Fruit fly (Drosophila melanogaster) whole organism, embryonic: Measurements from ENCODE around the gene CG32720.

Experiments used
- Abd-B ChIP-seq: fragments of 200-800 bp; sonication (Bioruptor generic); optimal IDR thresholded peaks from 2 replicates; lab custom pipeline; 2018; ENCODE audit warnings: missing biosample characterization, mild to moderate bottlenecking, missing genetic modification characterization, moderate library complexity
- Atf3 ChIP-seq: fragments of 200-800 bp; sonication (Bioruptor generic); optimal IDR thresholded peaks from 3 replicates; lab custom pipeline; 2016; ENCODE audit warnings: missing biosample characterization, missing genetic modification characterization
- Atf6 ChIP-seq: fragments of 200-800 bp; sonication (Bioruptor generic); IDR thresholded peaks from 2 replicates; pipeline ENCODE4 v1.3.6; 2022; ENCODE audit warnings: missing biosample characterization, missing genetic modification characterization
- B-H1 ChIP-seq: fragments of 200-800 bp; sonication (Bioruptor generic); IDR thresholded peaks from 3 replicates; pipeline ENCODE4 v1.3.6; 2022; ENCODE audit warnings: missing biosample characterization, missing genetic modification characterization
- BEAF-32 ChIP-seq: fragments of 200-800 bp; sonication (Bioruptor generic); optimal IDR thresholded peaks from 3 replicates; lab custom pipeline; 2017; ENCODE audit warnings: missing biosample characterization, missing genetic modification characterization, mild to moderate bottlenecking, moderate library complexity, missing genetic modification reagents
- BtbVII ChIP-seq: fragments of 200-800 bp; sonication (Bioruptor generic); optimal IDR thresholded peaks from 3 replicates; lab custom pipeline; 2017; ENCODE audit warnings: missing biosample characterization, mild to moderate bottlenecking, missing genetic modification characterization
- CG10321 ChIP-seq: fragments of 200-800 bp; sonication (Bioruptor generic); IDR thresholded peaks from 2 replicates; pipeline ENCODE4 v1.3.6; 2022; ENCODE audit warnings: missing biosample characterization, missing genetic modification characterization
- CG10366 ChIP-seq: fragments of 200-800 bp; sonication (Bioruptor generic); IDR thresholded peaks from 2 replicates; pipeline ENCODE4 v1.3.6; 2022; ENCODE audit warnings: missing biosample characterization, missing genetic modification characterization
- CG10959 ChIP-seq: fragments of 200-800 bp; sonication (Bioruptor generic); IDR thresholded peaks from 2 replicates; pipeline ENCODE4 v1.3.6; 2022; ENCODE audit warnings: missing biosample characterization, missing genetic modification characterization
- CG12236 ChIP-seq: fragments of 200-800 bp; sonication (Bioruptor generic); optimal IDR thresholded peaks from 2 replicates; lab custom pipeline; 2016; ENCODE audit warnings: missing biosample characterization, missing genetic modification characterization
- CG15601 ChIP-seq: fragments of 200-800 bp; sonication (Bioruptor generic); optimal IDR thresholded peaks from 3 replicates; lab custom pipeline; 2019; ENCODE audit warnings: missing biosample characterization, mild to moderate bottlenecking, missing genetic modification characterization, moderate library complexity
- CG2875 ChIP-seq: fragments of 200-800 bp; sonication (Bioruptor generic); optimal IDR thresholded peaks from 2 replicates; lab custom pipeline; 2017; ENCODE audit warnings: missing biosample characterization, mild to moderate bottlenecking, missing genetic modification characterization, missing genetic modification reagents
- CG4707 ChIP-seq: fragments of 200-800 bp; sonication (Bioruptor generic); optimal IDR thresholded peaks from 2 replicates; lab custom pipeline; 2018; ENCODE audit warnings: missing biosample characterization, mild to moderate bottlenecking, missing genetic modification characterization, moderate library complexity
- CG6254 ChIP-seq: fragments of 200-800 bp; sonication (Bioruptor generic); optimal IDR thresholded peaks from 3 replicates; lab custom pipeline; 2017; ENCODE audit warnings: mild to moderate bottlenecking, missing biosample characterization, missing genetic modification reagents, missing genetic modification characterization
- CG7357 ChIP-seq: fragments of 200-800 bp; sonication (Bioruptor generic); IDR thresholded peaks from 3 replicates; pipeline ENCODE4 v1.3.6; 2022; ENCODE audit warnings: missing biosample characterization, missing genetic modification characterization
- CG7928 ChIP-seq: fragments of 200-800 bp; sonication (Bioruptor generic); optimal IDR thresholded peaks from 2 replicates; lab custom pipeline; 2017; ENCODE audit warnings: missing biosample characterization, mild to moderate bottlenecking, missing genetic modification characterization
- CTCF ChIP-seq: fragments of 200-800 bp; sonication (Bioruptor generic); optimal IDR thresholded peaks from 2 replicates; lab custom pipeline; 2017; ENCODE audit warnings: missing biosample characterization, mild to moderate bottlenecking, missing genetic modification characterization, moderate library complexity
- Dad ChIP-seq: fragments of 200-800 bp; sonication (Bioruptor generic); optimal IDR thresholded peaks from 3 replicates; lab custom pipeline; 2016; ENCODE audit warnings: missing biosample characterization, missing genetic modification characterization
- Deaf1 ChIP-seq: fragments of 200-800 bp; optimal IDR thresholded peaks from 3 replicates; lab custom pipeline; 2019; ENCODE audit warnings: missing biosample characterization, mild to moderate bottlenecking, missing genetic modification characterization, moderate library complexity
- Doc3 ChIP-seq: fragments of 200-800 bp; sonication (Bioruptor generic); IDR thresholded peaks from 3 replicates; pipeline ENCODE4 v1.3.6; 2022; ENCODE audit warnings: missing biosample characterization, missing genetic modification characterization; ENCODE audit not compliant: partially characterized antibody
- E2f1 ChIP-seq: fragments of 200-800 bp; sonication (Bioruptor generic); IDR thresholded peaks from 2 replicates; pipeline ENCODE4 v1.3.6; 2022; ENCODE audit warnings: missing biosample characterization, missing genetic modification characterization
- Elba2 ChIP-seq: fragments of 200-800 bp; sonication (Bioruptor generic); optimal IDR thresholded peaks from 3 replicates; lab custom pipeline; 2016; ENCODE audit warnings: missing biosample characterization, missing genetic modification characterization
- Fer3 ChIP-seq: fragments of 200-800 bp; sonication (Bioruptor generic); optimal IDR thresholded peaks from 2 replicates; lab custom pipeline; 2018; ENCODE audit warnings: missing biosample characterization, mild to moderate bottlenecking, missing genetic modification characterization, moderate library complexity
- Hmr ChIP-seq: fragments of 200-800 bp; sonication (Bioruptor generic); optimal IDR thresholded peaks from 3 replicates; lab custom pipeline; 2017; ENCODE audit warnings: mild to moderate bottlenecking, missing biosample characterization, missing genetic modification reagents, missing genetic modification characterization
- Kr ChIP-seq: fragments of 200-800 bp; sonication (Bioruptor generic); optimal IDR thresholded peaks from 2 replicates; lab custom pipeline; 2017; ENCODE audit warnings: missing biosample characterization, mild to moderate bottlenecking, missing genetic modification characterization
- Med ChIP-seq: fragments of 200-800 bp; sonication (Bioruptor generic); peaks from one replicate; lab custom pipeline; 2016; ENCODE audit warnings: missing biosample characterization, missing genetic modification characterization, mild to moderate bottlenecking, inconsistent platforms, moderate library complexity
- Myb ChIP-seq: fragments of 200-800 bp; sonication (Bioruptor generic); optimal IDR thresholded peaks from 2 replicates; lab custom pipeline; 2016; ENCODE audit warnings: missing biosample characterization, missing genetic modification characterization
- Oli ChIP-seq: fragments of 200-800 bp; sonication (Bioruptor generic); optimal IDR thresholded peaks from 2 replicates; lab custom pipeline; 2018; ENCODE audit warnings: missing biosample characterization, mild to moderate bottlenecking, missing genetic modification characterization, moderate library complexity
- Ravus ChIP-seq: fragments of 200-800 bp; sonication (Bioruptor generic); IDR thresholded peaks from 2 replicates; pipeline ENCODE4 v1.3.6; 2022; ENCODE audit warnings: missing biosample characterization, missing genetic modification characterization
- Rfx ChIP-seq: fragments of 200-800 bp; sonication (Bioruptor generic); IDR thresholded peaks from 2 replicates; pipeline ENCODE4 v1.3.6; 2022; ENCODE audit warnings: missing biosample characterization, missing genetic modification characterization
- Side ChIP-seq: fragments of 200-800 bp; sonication (Bioruptor generic); optimal IDR thresholded peaks from 2 replicates; lab custom pipeline; 2016; ENCODE audit warnings: missing biosample characterization, missing genetic modification characterization
- Sry-β ChIP-seq: fragments of 200-800 bp; sonication (Bioruptor generic); optimal IDR thresholded peaks from 2 replicates; lab custom pipeline; 2018; ENCODE audit warnings: missing biosample characterization, mild to moderate bottlenecking, missing genetic modification characterization, moderate library complexity
- ase ChIP-seq: fragments of 200-800 bp; sonication (Bioruptor generic); IDR thresholded peaks from 3 replicates; pipeline ENCODE4 v1.3.6; 2022; ENCODE audit warnings: missing biosample characterization, missing genetic modification characterization
- bab2 ChIP-seq: fragments of 200-800 bp; sonication (Bioruptor generic); optimal IDR thresholded peaks from 2 replicates; lab custom pipeline; 2016; ENCODE audit warnings: missing biosample characterization, missing genetic modification characterization
- cg ChIP-seq: fragments of 200-800 bp; sonication (Bioruptor generic); optimal IDR thresholded peaks from 3 replicates; lab custom pipeline; 2019; ENCODE audit warnings: missing biosample characterization, mild to moderate bottlenecking, missing genetic modification characterization, moderate library complexity
- crp ChIP-seq, 2 experiments: fragments of 200-800 bp; sonication (Bioruptor generic); optimal IDR thresholded peaks; 2 replicates in 1 of 2; 3 replicates in 1 of 2; lab custom pipeline; 2017; ENCODE audit warnings: missing biosample characterization in 2 of 2, missing genetic modification characterization in 2 of 2, mild to moderate bottlenecking in 1 of 2, moderate library complexity in 1 of 2
- danr ChIP-seq: fragments of 200-800 bp; sonication (Bioruptor generic); IDR thresholded peaks from 2 replicates; pipeline ENCODE4 v1.3.6; 2022; ENCODE audit warnings: missing biosample characterization, missing genetic modification characterization
- dmrt99B ChIP-seq: fragments of 200-800 bp; sonication (Bioruptor generic); optimal IDR thresholded peaks from 2 replicates; lab custom pipeline; 2018; ENCODE audit warnings: missing biosample characterization, mild to moderate bottlenecking, missing genetic modification characterization, moderate library complexity
- eve ChIP-seq, 2 experiments: fragments of >200 bp; optimal IDR thresholded peaks; 2 replicates each; lab custom pipeline; 2017; ENCODE audit warnings: missing biosample characterization in 2 of 2, missing genetic modification characterization in 2 of 2
- ewg ChIP-seq: fragments of 200-800 bp; sonication (Bioruptor generic); optimal IDR thresholded peaks from 3 replicates; lab custom pipeline; 2017; ENCODE audit warnings: mild to moderate bottlenecking, missing biosample characterization, missing genetic modification reagents, missing genetic modification characterization
- fu2 ChIP-seq: fragments of 200-800 bp; sonication (Bioruptor generic); optimal IDR thresholded peaks from 2 replicates; lab custom pipeline; 2016; ENCODE audit warnings: missing biosample characterization, missing genetic modification characterization
- gcm2 ChIP-seq: fragments of 200-800 bp; sonication (Bioruptor generic); optimal IDR thresholded peaks from 2 replicates; lab custom pipeline; 2016; ENCODE audit warnings: missing biosample characterization, missing genetic modification characterization
- gro ChIP-seq: fragments of 200-800 bp; sonication (Bioruptor generic); optimal IDR thresholded peaks from 2 replicates; lab custom pipeline; 2016; ENCODE audit warnings: missing biosample characterization, missing genetic modification characterization
- psq ChIP-seq: fragments of 200-800 bp; sonication (Bioruptor generic); optimal IDR thresholded peaks from 2 replicates; lab custom pipeline; 2017; ENCODE audit warnings: missing biosample characterization, missing genetic modification characterization
- schlank ChIP-seq: fragments of 200-800 bp; sonication (Bioruptor generic); optimal IDR thresholded peaks from 2 replicates; lab custom pipeline; 2018; ENCODE audit warnings: missing biosample characterization, mild to moderate bottlenecking, missing genetic modification characterization
- so ChIP-seq: fragments of 200-800 bp; sonication (Bioruptor generic); IDR thresholded peaks from 3 replicates; pipeline ENCODE4 v1.3.6; 2022; ENCODE audit warnings: missing biosample characterization, missing genetic modification characterization
- stc ChIP-seq: fragments of 200-800 bp; sonication (Bioruptor generic); IDR thresholded peaks from 2 replicates; pipeline ENCODE4 v1.3.6; 2022; ENCODE audit warnings: missing biosample characterization, missing genetic modification characterization
- sug ChIP-seq: fragments of 200-800 bp; optimal IDR thresholded peaks from 2 replicates; lab custom pipeline; 2019; ENCODE audit warnings: missing biosample characterization, mild to moderate bottlenecking, missing genetic modification characterization, moderate library complexity
- tin ChIP-seq: fragments of 200-800 bp; sonication (Bioruptor generic); optimal IDR thresholded peaks from 3 replicates; lab custom pipeline; 2016; ENCODE audit warnings: missing biosample characterization, missing genetic modification characterization
- tio ChIP-seq: fragments of 200-800 bp; sonication (Bioruptor generic); optimal IDR thresholded peaks from 2 replicates; lab custom pipeline; 2017; ENCODE audit warnings: missing biosample characterization, missing genetic modification characterization, inconsistent platforms
- z ChIP-seq: fragments of 200-800 bp; sonication (Bioruptor generic); IDR thresholded peaks from 3 replicates; pipeline ENCODE4 v1.3.6; 2022; ENCODE audit warnings: missing biosample characterization, missing genetic modification characterization
- zen ChIP-seq: fragments of 200-800 bp; sonication (Bioruptor generic); optimal IDR thresholded peaks from 3 replicates; lab custom pipeline; 2018; ENCODE audit warnings: missing biosample characterization, mild to moderate bottlenecking, missing genetic modification characterization, moderate library complexity

Gene CG32720

DNA sequence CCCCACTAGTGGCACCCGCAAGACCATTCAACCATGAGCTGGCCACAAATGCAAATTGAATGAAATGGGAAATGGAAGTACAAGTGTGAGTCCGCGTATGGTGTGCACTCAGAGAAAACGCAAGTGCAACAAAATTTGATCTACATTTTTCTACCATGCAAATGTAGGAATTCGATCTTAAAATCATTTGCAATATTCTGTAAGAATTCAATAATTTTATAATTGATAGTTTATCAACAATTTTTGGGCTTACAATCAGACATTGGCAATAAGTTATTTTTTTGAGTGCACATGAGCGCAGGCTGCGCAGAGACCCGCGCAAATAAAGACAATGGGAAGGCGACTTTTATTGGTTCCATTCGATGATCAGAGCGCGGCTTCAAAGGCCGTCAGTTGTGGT is 34.4 kb upstream of the CG32720 start:
- peak; percentile 46 for TF ChIP-seq CG15601 (tag; lab: Kevin White, UChicago)
- TF ChIP-seq tio (GFP tag; lab: Kevin White, UChicago) = peak; percentile 38
- TF ChIP-seq Ravus = no peak
- no peak for TF ChIP-seq gcm2 (GFP tag; lab: Kevin White, UChicago)
- TF ChIP-seq CG10959 (GFP tag; lab: Robert Waterston, UW) = peak; percentile 68; the same call in 1 of the 2 replicates
- TF ChIP-seq E2f1 (GFP tag; lab: Robert Waterston, UW) = peak; percentile 30; the same call in 1 of the 2 replicates
- peak in 1 of 2 experiments; percentile 32 for TF ChIP-seq eve (GFP tag; optimal IDR thresholded peaks at IDR 0.05; lab: Kevin White, UChicago)
- TF ChIP-seq Elba2 (GFP tag; lab: Kevin White, UChicago) = no peak
- no peak for TF ChIP-seq Kr
- no peak for TF ChIP-seq CG4707 (GFP tag; lab: Kevin White, UChicago)
- peak; percentile 54 for TF ChIP-seq Oli (tag; lab: Kevin White, UChicago)
- no peak for TF ChIP-seq cg (GFP tag; lab: Kevin White, UChicago)
- TF ChIP-seq ewg (GFP tag; lab: Kevin White, UChicago) = no peak
- peak; percentile 32; the same call in 1 of the 2 replicates for TF ChIP-seq stc
- no peak for TF ChIP-seq danr (GFP tag; lab: Robert Waterston, UW)
- TF ChIP-seq BtbVII = no peak
- peak; percentile 33; the same call in 1 of the 2 replicates for TF ChIP-seq CG10366 (GFP tag; lab: Robert Waterston, UW)
- no peak for TF ChIP-seq BEAF-32 (GFP tag; lab: Kevin White, UChicago)
- TF ChIP-seq Dad = peak; percentile 11
- no peak for TF ChIP-seq gro (GFP tag; lab: Kevin White, UChicago)
- TF ChIP-seq Abd-B (GFP tag; lab: Kevin White, UChicago) = peak; percentile 22
- TF ChIP-seq so = no peak
- TF ChIP-seq Myb (GFP tag; lab: Kevin White, UChicago) = no peak
- TF ChIP-seq dmrt99B (tag; lab: Kevin White, UChicago) = peak; percentile 64
- no peak for TF ChIP-seq CG10321 (GFP tag; lab: Robert Waterston, UW)
- no peak for TF ChIP-seq Fer3
- no peak for TF ChIP-seq Atf6
- no peak for TF ChIP-seq Hmr (GFP tag; lab: Kevin White, UChicago)
- no peak for TF ChIP-seq CG7928 (GFP tag; lab: Kevin White, UChicago)
- no peak for TF ChIP-seq Deaf1 (tag; lab: Kevin White, UChicago)
- no peak for TF ChIP-seq Side (GFP tag; lab: Kevin White, UChicago)
- no peak for TF ChIP-seq psq (GFP tag; lab: Kevin White, UChicago)
- TF ChIP-seq ase = no peak
- TF ChIP-seq CG12236 = no peak
- TF ChIP-seq sug (tag; lab: Kevin White, UChicago) = no peak
- no peak for TF ChIP-seq B-H1 (GFP tag; lab: Robert Waterston, UW)
- no peak for TF ChIP-seq schlank (tag; lab: Kevin White, UChicago)
- no peak for TF ChIP-seq Doc3 (GFP tag; lab: Robert Waterston, UW)
- peak; percentile 38 for TF ChIP-seq bab2 (GFP tag; lab: Kevin White, UChicago)
- no peak for TF ChIP-seq Sry-β
- TF ChIP-seq CG2875 = no peak
- TF ChIP-seq Rfx (GFP tag; lab: Robert Waterston, UW) = no peak
- no peak for TF ChIP-seq z (GFP tag; lab: Robert Waterston, UW)
- TF ChIP-seq zen (tag; lab: Kevin White, UChicago) = peak; percentile 38
- TF ChIP-seq fu2 (GFP tag; lab: Kevin White, UChicago) = no peak
- TF ChIP-seq CTCF (GFP tag; lab: Kevin White, UChicago) = no peak
- 0 out of 3 replicates have a peak, but pooled peaks have one; percentile 22 for TF ChIP-seq CG7357
- peak; percentile 20 for TF ChIP-seq CG6254 (GFP tag; lab: Kevin White, UChicago)
- TF ChIP-seq crp (GFP tag; optimal IDR thresholded peaks at IDR 0.05; lab: Kevin White, UChicago) = no peak
- TF ChIP-seq Atf3 (GFP tag; lab: Kevin White, UChicago) = no peak
- TF ChIP-seq Med (GFP tag; lab: Kevin White, UChicago) = peak; percentile 50
- peak; percentile 50 for TF ChIP-seq tin (GFP tag; lab: Kevin White, UChicago)
